Fruit fly (Drosophila melanogaster) whole organism, prepupa: Measurements from ENCODE around the gene CG17646.
A peak's percentile ranks its signal among the peaks of the same experiment; 100 is the strongest.

Experiments used
- Blimp-1 ChIP-seq: fragments of 200-800 bp; sonication (Bioruptor generic); optimal IDR thresholded peaks from 3 replicates; lab custom pipeline; 2017; ENCODE audit warnings: missing biosample characterization, missing genetic modification characterization, mild to moderate bottlenecking, moderate library complexity, missing genetic modification reagents
- CG10631 ChIP-seq: fragments of 200-800 bp; sonication (Bioruptor generic); optimal IDR thresholded peaks from 2 replicates; lab custom pipeline; 2016; ENCODE audit warnings: missing biosample characterization, missing genetic modification characterization
- CG11762 ChIP-seq: fragments of 200-800 bp; sonication (Bioruptor generic); optimal IDR thresholded peaks from 3 replicates; lab custom pipeline; 2016; ENCODE audit warnings: missing biosample characterization, missing genetic modification characterization; ENCODE audit not compliant: insufficient read depth
- CG16779 ChIP-seq: fragments of 200-800 bp; sonication (Bioruptor generic); optimal IDR thresholded peaks from 3 replicates; lab custom pipeline; 2017; ENCODE audit warnings: missing biosample characterization, mild to moderate bottlenecking, missing genetic modification characterization
- CG32006 ChIP-seq: fragments of 200-800 bp; sonication (Bioruptor generic); optimal IDR thresholded peaks from 3 replicates; lab custom pipeline; 2017; ENCODE audit warnings: missing biosample characterization, mild to moderate bottlenecking, missing genetic modification characterization
- CG8119 ChIP-seq: fragments of 200-800 bp; sonication (Bioruptor generic); IDR thresholded peaks from 3 replicates; pipeline ENCODE4 v1.3.6; 2022; ENCODE audit warnings: missing biosample characterization, missing genetic modification characterization
- Eip78C ChIP-seq: fragments of 200-800 bp; sonication (Bioruptor generic); peaks from one replicate; lab custom pipeline; 2016; ENCODE audit warnings: missing biosample characterization, missing genetic modification characterization
- Ets96B ChIP-seq: fragments of 200-800 bp; optimal IDR thresholded peaks from 2 replicates; lab custom pipeline; 2019; ENCODE audit warnings: missing biosample characterization, mild to moderate bottlenecking, missing genetic modification characterization, moderate library complexity
- Hr38 ChIP-seq: sonication (Bioruptor generic); optimal IDR thresholded peaks from 2 replicates; lab custom pipeline; 2016; ENCODE audit warnings: missing biosample characterization, missing genetic modification characterization
- Hr39 ChIP-seq: fragments of 200-800 bp; sonication (Bioruptor generic); optimal IDR thresholded peaks from 2 replicates; lab custom pipeline; 2016; ENCODE audit warnings: missing biosample characterization, missing genetic modification characterization
- Sox15 ChIP-seq: fragments of 200-800 bp; sonication (Bioruptor generic); optimal IDR thresholded peaks from 3 replicates; lab custom pipeline; 2016; ENCODE audit warnings: missing biosample characterization, missing genetic modification characterization
- dsx ChIP-seq: fragments of 200-800 bp; optimal IDR thresholded peaks from 3 replicates; lab custom pipeline; 2019; ENCODE audit warnings: missing biosample characterization, mild to moderate bottlenecking, missing genetic modification characterization, moderate library complexity; ENCODE audit not compliant: poor library complexity, severe bottlenecking
- pdm3 ChIP-seq: fragments of 200-800 bp; sonication (Bioruptor generic); optimal IDR thresholded peaks from 3 replicates; lab custom pipeline; 2016; ENCODE audit warnings: missing biosample characterization, missing genetic modification characterization

- peak; percentile 33 for TF ChIP-seq dsx (GFP tag; lab: Kevin White, UChicago)
- no peak for TF ChIP-seq Sox15 (GFP tag; lab: Kevin White, UChicago)
- TF ChIP-seq Ets96B: peak; percentile 4
- no peak for TF ChIP-seq Blimp-1 (GFP tag; lab: Kevin White, UChicago)
- peak; percentile 3 for TF ChIP-seq pdm3 (GFP tag; lab: Kevin White, UChicago)
- TF ChIP-seq Hr39 (GFP tag; lab: Kevin White, UChicago): peak; percentile 2
- TF ChIP-seq CG8119 (GFP tag; lab: Robert Waterston, UW): no peak
- peak; percentile 77 for TF ChIP-seq Eip78C (GFP tag; lab: Kevin White, UChicago)
- no peak for TF ChIP-seq Hr38 (GFP tag; lab: Kevin White, UChicago)
- TF ChIP-seq CG32006 (GFP tag; lab: Kevin White, UChicago): peak; percentile 2
- TF ChIP-seq CG11762: no peak
- TF ChIP-seq CG16779 (tag; lab: Kevin White, UChicago): no peak
- TF ChIP-seq CG10631 (GFP tag; lab: Kevin White, UChicago): no peak
Measured at dm6 chr2L:1723135-1723936, 9.0 kb upstream of the CG17646 start.
